Comparison of ENCODE assay signal across 2 fruit fly cellular contexts in the genomic region with DNA sequence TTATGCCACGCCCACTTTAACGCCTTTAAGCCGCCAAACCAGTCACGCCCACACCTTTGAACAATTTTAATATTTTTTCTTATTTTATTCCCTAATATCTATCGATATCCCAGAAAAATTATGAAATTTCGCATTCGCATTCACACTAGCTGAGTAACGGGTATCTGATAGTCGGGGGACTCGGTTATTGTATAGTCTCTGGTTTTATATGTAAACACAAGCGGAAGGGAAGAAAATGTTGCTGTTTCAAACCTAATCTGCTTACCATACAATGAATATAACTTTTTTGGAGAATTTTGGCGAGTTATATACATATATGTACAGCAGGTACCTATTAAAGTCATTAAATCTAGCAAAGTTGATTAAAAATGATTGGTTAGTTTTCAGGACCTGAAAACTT.
TF ChIP-seq lines count a peak whose summit lies in the region.

No protein-coding gene starts in this region.

- TF ChIP-seq CTCF in whole organism, embryonic (GFP tag; optimal IDR thresholded peaks at IDR 0.05; lab: Kevin White, UChicago): no peak

TF ChIP-seq in whole organism, embryonic, 481 proteins besides CTCF, POLR2A, EP300 and RAD21:
- no peak for TF ChIP-seq CG1792 (GFP tag; optimal IDR thresholded peaks at IDR 0.05; lab: Kevin White, UChicago)
- 0 out of 3 replicates have a peak, but pooled peaks have one; percentile 27 for TF ChIP-seq CG6791 (GFP tag; IDR thresholded peaks at IDR 0.05; lab: Robert Waterston, UW; ENCODE audit: partially characterized antibody)
- peak; percentile 55; the same call in 2 of the 3 replicates for TF ChIP-seq HLH4C (GFP tag; IDR thresholded peaks at IDR 0.05; lab: Robert Waterston, UW; ENCODE audit: partially characterized antibody)
- no peak for TF ChIP-seq fd102C (GFP tag; optimal IDR thresholded peaks at IDR 0.05; lab: Kevin White, UChicago)
- no peak for TF ChIP-seq Ptx1 (GFP tag; IDR thresholded peaks at IDR 0.05; lab: Robert Waterston, UW)
TF ChIP-seq in whole organism, embryonic: peak in this region for 2.

TF ChIP-seq in whole organism, wandering third instar larva, 38 proteins besides CTCF, POLR2A, EP300 and RAD21:
- TF ChIP-seq Dfd (GFP tag; optimal IDR thresholded peaks at IDR 0.05; lab: Kevin White, UChicago) (peak; percentile 76), rgr (GFP tag; optimal IDR thresholded peaks at IDR 0.05; lab: Kevin White, UChicago) (no peak), Hnf4 (GFP tag; optimal IDR thresholded peaks at IDR 0.05; lab: Kevin White, UChicago) (no peak), Dif (GFP tag; optimal IDR thresholded peaks at IDR 0.05; lab: Kevin White, UChicago; ENCODE audit: partially characterized antibody) (no peak)

Comparison
In these comparisons a context has a peak if more than half of its experiments do, and no peak if none do; other contexts are left out.
1. Of the 10 proteins assayed by ChIP-seq in both whole organism, embryonic and whole organism, wandering third instar larva: peak only in whole organism, embryonic: none; only in whole organism, wandering third instar larva: Dfd; in both: none; in neither: 9.